Fruit fly (Drosophila melanogaster) ovary, adult (tissue): ENCODE data around the gene CG5758.

Experiments
- CG17801 ChIP-seq: fragments of 200-800 bp; optimal IDR thresholded peaks from 2 replicates; lab custom pipeline; 2019; ENCODE audit warnings: missing biosample characterization, mild to moderate bottlenecking, missing genetic modification characterization, moderate library complexity; ENCODE audit not compliant: partially characterized antibody

Gene CG5758

dm6 chr2L:18119643-18120042 is at the start of gene CG5758:
Gene CG5758 (plus strand): TSS chr2L:18119995.
- no peak for TF ChIP-seq CG17801 (GFP tag; lab: Kevin White, UChicago)

dm6 chr2L:18077969-18078368 is 41.8 kb upstream of the CG5758 start, which contains the start of gene Arr1:
Gene Arr1 (plus strand): TSS chr2L:18078269.
- no peak for TF ChIP-seq CG17801 (GFP tag; lab: Kevin White, UChicago)

- no peak for TF ChIP-seq CG17801 (GFP tag; lab: Kevin White, UChicago)
These were observed 38.5 kb upstream of the CG5758 start, which contains the start of gene ninaD for dm6 chr2L:18081328-18081727. Gene ninaD (plus strand): TSS chr2L:18081628.

- TF ChIP-seq CG17801 (GFP tag; lab: Kevin White, UChicago): no peak
These were observed 35.8 kb upstream of the CG5758 start, which contains the start of gene CG31741 for dm6 chr2L:18083956-18084355. Gene CG31741 (plus strand): TSS chr2L:18084256.

- no peak for TF ChIP-seq CG17801 (GFP tag; lab: Kevin White, UChicago)
These were observed 28.1 kb upstream of the CG5758 start for dm6 chr2L:18091705-18092104.

dm6 chr2L:18092156-18092555 is 27.6 kb upstream of the CG5758 start, which contains the start of gene CG15153:
Gene CG15153 (minus strand): TSS chr2L:18092256.
- no peak for TF ChIP-seq CG17801 (GFP tag; lab: Kevin White, UChicago)

- TF ChIP-seq CG17801 (GFP tag; lab: Kevin White, UChicago): no peak
These were observed 23.5 kb upstream of the CG5758 start, which contains the start of gene Slc25A46b for dm6 chr2L:18096268-18096667. Gene Slc25A46b (plus strand): TSS chr2L:18096568.

dm6 chr2L:18112435-18112834 is 7.4 kb upstream of the CG5758 start:
- TF ChIP-seq CG17801 (GFP tag; lab: Kevin White, UChicago): no peak

- no peak for TF ChIP-seq CG17801 (GFP tag; lab: Kevin White, UChicago)
These were observed 6.7 kb upstream of the CG5758 start, which contains the start of gene CG44476 for dm6 chr2L:18113079-18113478. Gene CG44476 (minus strand): TSS chr2L:18113179.

- TF ChIP-seq CG17801 (GFP tag; lab: Kevin White, UChicago): no peak
These were observed 5.6 kb upstream of the CG5758 start, which contains the start of gene CG15152 for dm6 chr2L:18114176-18114703. Gene CG15152 (plus strand): TSS chr2L:18114547.

dm6 chr2L:18115104-18115503 is 4.7 kb upstream of the CG5758 start:
- TF ChIP-seq CG17801 (GFP tag; lab: Kevin White, UChicago): no peak

- peak; percentile 49 for TF ChIP-seq CG17801 (GFP tag; lab: Kevin White, UChicago)
These were observed 1.8 kb downstream of the CG5758 start for dm6 chr2L:18121367-18122230.

dm6 chr2L:18122231-18122551 is 2.4 kb downstream of the CG5758 start:
- no peak for TF ChIP-seq CG17801 (GFP tag; lab: Kevin White, UChicago)

- no peak for TF ChIP-seq CG17801 (GFP tag; lab: Kevin White, UChicago)
These were observed 3.1 kb downstream of the CG5758 start for dm6 chr2L:18122920-18123319.

dm6 chr2L:18125649-18126048 is 5.9 kb downstream of the CG5758 start, which contains the start of gene Grl36b:
Gene Grl36b (minus strand): TSS chr2L:18125749.
- no peak for TF ChIP-seq CG17801 (GFP tag; lab: Kevin White, UChicago)
